Fruit fly (Drosophila melanogaster) whole organism, embryonic: Measurements from ENCODE around the gene CG14507.
A peak's percentile ranks its signal among the peaks of the same experiment; 100 is the strongest.

Source experiments
- Atf-2 ChIP-seq: fragments of 200-800 bp; sonication (Bioruptor generic); optimal IDR thresholded peaks from 2 replicates; lab custom pipeline; 2016; ENCODE audit warnings: missing biosample characterization, missing genetic modification characterization
- CG10959 ChIP-seq: fragments of 200-800 bp; sonication (Bioruptor generic); IDR thresholded peaks from 2 replicates; pipeline ENCODE4 v1.3.6; 2022; ENCODE audit warnings: missing biosample characterization, missing genetic modification characterization
- CG12071 ChIP-seq: fragments of 200-800 bp; sonication (Bioruptor generic); optimal IDR thresholded peaks from 3 replicates; lab custom pipeline; 2018; ENCODE audit warnings: missing biosample characterization, mild to moderate bottlenecking, missing genetic modification characterization
- CG1233 ChIP-seq: fragments of 200-800 bp; sonication (Bioruptor generic); optimal IDR thresholded peaks from 4 replicates; lab custom pipeline; 2018; ENCODE audit warnings: missing biosample characterization, mild to moderate bottlenecking, missing genetic modification characterization
- CG13894 ChIP-seq: fragments of 200-800 bp; sonication (Bioruptor generic); optimal IDR thresholded peaks from 3 replicates; lab custom pipeline; 2018; ENCODE audit warnings: missing biosample characterization, mild to moderate bottlenecking, missing genetic modification characterization, moderate library complexity
- CG15479 ChIP-seq: fragments of 200-800 bp; sonication (Bioruptor generic); optimal IDR thresholded peaks from 3 replicates; lab custom pipeline; 2019; ENCODE audit warnings: missing biosample characterization, mild to moderate bottlenecking, missing genetic modification characterization, moderate library complexity
- CG18476 ChIP-seq: fragments of 200-800 bp; sonication (Bioruptor generic); optimal IDR thresholded peaks from 2 replicates; lab custom pipeline; 2016; ENCODE audit warnings: missing biosample characterization, mild to moderate bottlenecking, missing genetic modification characterization
- CG18599 ChIP-seq: fragments of 200-800 bp; sonication (Bioruptor generic); optimal IDR thresholded peaks from 3 replicates; lab custom pipeline; 2017; ENCODE audit warnings: missing biosample characterization, missing genetic modification characterization, mild to moderate bottlenecking, moderate library complexity, missing genetic modification reagents
- CG2120 ChIP-seq: fragments of 200-800 bp; sonication (Bioruptor generic); optimal IDR thresholded peaks from 3 replicates; lab custom pipeline; 2016; ENCODE audit warnings: missing biosample characterization, missing genetic modification characterization
- CG2129 ChIP-seq: fragments of 200-800 bp; sonication (Bioruptor generic); IDR thresholded peaks from 2 replicates; pipeline ENCODE4 v1.3.6; 2022; ENCODE audit warnings: missing biosample characterization, missing genetic modification characterization; ENCODE audit not compliant: partially characterized antibody
- CG30403 ChIP-seq: fragments of 200-800 bp; sonication (Bioruptor generic); optimal IDR thresholded peaks from 3 replicates; lab custom pipeline; 2016; ENCODE audit warnings: missing biosample characterization, missing genetic modification characterization
- CG31365 ChIP-seq: fragments of 200-800 bp; sonication (Bioruptor generic); optimal IDR thresholded peaks from 2 replicates; lab custom pipeline; 2018; ENCODE audit warnings: missing biosample characterization, mild to moderate bottlenecking, missing genetic modification characterization
- CG3838 ChIP-seq: fragments of 200-800 bp; sonication (Bioruptor generic); optimal IDR thresholded peaks from 3 replicates; lab custom pipeline; 2016; ENCODE audit warnings: missing biosample characterization, missing genetic modification characterization
- CG3995 ChIP-seq: fragments of 200-800 bp; sonication (Bioruptor generic); optimal IDR thresholded peaks from 3 replicates; lab custom pipeline; 2016; ENCODE audit warnings: missing biosample characterization, missing genetic modification characterization
- CG42726 ChIP-seq: fragments of 200-800 bp; sonication (Bioruptor generic); IDR thresholded peaks from 2 replicates; pipeline ENCODE4 v1.3.6; 2022; ENCODE audit warnings: missing biosample characterization, missing genetic modification characterization; ENCODE audit not compliant: partially characterized antibody
- CG4360 ChIP-seq: fragments of 200-800 bp; sonication (Bioruptor generic); IDR thresholded peaks from 2 replicates; pipeline ENCODE4 v1.3.6; 2022; ENCODE audit warnings: missing biosample characterization, missing genetic modification characterization
- CG5953 ChIP-seq: fragments of 200-800 bp; sonication (Bioruptor generic); IDR thresholded peaks from 2 replicates; pipeline ENCODE4 v1.3.6; 2022; ENCODE audit warnings: missing biosample characterization, missing genetic modification characterization
- CG6689 ChIP-seq: fragments of 200-800 bp; sonication (Bioruptor generic); IDR thresholded peaks from 2 replicates; pipeline ENCODE4 v1.3.6; 2022; ENCODE audit warnings: missing biosample characterization, missing genetic modification characterization
- CG7987 ChIP-seq: fragments of 200-800 bp; sonication (Bioruptor generic); optimal IDR thresholded peaks from 2 replicates; lab custom pipeline; 2018; ENCODE audit warnings: missing biosample characterization, mild to moderate bottlenecking, missing genetic modification characterization, moderate library complexity
- CG8388 ChIP-seq: fragments of 200-800 bp; sonication (Bioruptor generic); optimal IDR thresholded peaks from 2 replicates; lab custom pipeline; 2019; ENCODE audit warnings: missing biosample characterization, mild to moderate bottlenecking, missing genetic modification characterization, moderate library complexity
- CG8765 ChIP-seq: fragments of 200-800 bp; sonication (Bioruptor generic); IDR thresholded peaks from 2 replicates; pipeline ENCODE4 v1.3.6; 2022; ENCODE audit warnings: missing biosample characterization, missing genetic modification characterization
- CG9437 ChIP-seq: fragments of 200-800 bp; sonication (Bioruptor generic); optimal IDR thresholded peaks from 2 replicates; lab custom pipeline; 2018; ENCODE audit warnings: missing biosample characterization, mild to moderate bottlenecking, missing genetic modification characterization
- Eip74EF ChIP-seq, 2 experiments: fragments of 200-800 bp in 1 of 2; fragments of >200 bp in 1 of 2; sonication (Bioruptor generic) in 1 of 2; optimal IDR thresholded peaks; 2 replicates each; lab custom pipeline; 2017 to 2019; ENCODE audit warnings: missing biosample characterization in 2 of 2, missing genetic modification characterization in 2 of 2, mild to moderate bottlenecking in 1 of 2, moderate library complexity in 1 of 2
- HLH3B ChIP-seq: fragments of 200-800 bp; sonication (Bioruptor generic); IDR thresholded peaks from 2 replicates; pipeline ENCODE4 v1.3.6; 2022; ENCODE audit warnings: missing biosample characterization, missing genetic modification characterization
- HLH4C ChIP-seq: fragments of 200-800 bp; sonication (Bioruptor generic); IDR thresholded peaks from 3 replicates; pipeline ENCODE4 v1.3.6; 2022; ENCODE audit warnings: missing biosample characterization, missing genetic modification characterization; ENCODE audit not compliant: partially characterized antibody
- HmgZ ChIP-seq: fragments of 200-800 bp; sonication (Bioruptor generic); optimal IDR thresholded peaks from 2 replicates; lab custom pipeline; 2018; ENCODE audit warnings: missing biosample characterization, mild to moderate bottlenecking, missing genetic modification characterization
- Hmx ChIP-seq: fragments of 200-800 bp; sonication (Bioruptor generic); optimal IDR thresholded peaks from 2 replicates; lab custom pipeline; 2016; ENCODE audit warnings: missing biosample characterization, missing genetic modification characterization
- Lhr ChIP-seq: fragments of 200-800 bp; sonication (Bioruptor generic); optimal IDR thresholded peaks from 3 replicates; lab custom pipeline; 2017; ENCODE audit warnings: mild to moderate bottlenecking, missing biosample characterization, missing genetic modification reagents, missing genetic modification characterization
- Nf-YC ChIP-seq: fragments of 200-800 bp; optimal IDR thresholded peaks from 3 replicates; lab custom pipeline; 2019; ENCODE audit warnings: missing biosample characterization, mild to moderate bottlenecking, missing genetic modification characterization, moderate library complexity
- cas ChIP-seq: fragments of 200-800 bp; sonication (Bioruptor generic); IDR thresholded peaks from 2 replicates; pipeline ENCODE4 v1.3.6; 2022; ENCODE audit warnings: missing biosample characterization, missing genetic modification characterization
- chif ChIP-seq, 2 experiments: fragments of 200-800 bp; sonication (Bioruptor generic); optimal IDR thresholded peaks; 3 replicates each; lab custom pipeline; 2016; ENCODE audit warnings: missing biosample characterization in 2 of 2, missing genetic modification characterization in 2 of 2
- dm ChIP-seq: fragments of 200-800 bp; sonication (Bioruptor generic); optimal IDR thresholded peaks from 3 replicates; lab custom pipeline; 2016; ENCODE audit warnings: missing biosample characterization, missing genetic modification characterization
- dysf ChIP-seq: fragments of 200-800 bp; sonication (Bioruptor generic); IDR thresholded peaks from 3 replicates; pipeline ENCODE4 v1.3.6; 2022; ENCODE audit warnings: missing biosample characterization, missing genetic modification characterization
- gcm2 ChIP-seq: fragments of 200-800 bp; sonication (Bioruptor generic); optimal IDR thresholded peaks from 2 replicates; lab custom pipeline; 2016; ENCODE audit warnings: missing biosample characterization, missing genetic modification characterization
- ham ChIP-seq: fragments of 200-800 bp; sonication (Bioruptor generic); IDR thresholded peaks from 2 replicates; pipeline ENCODE4 v1.3.6; 2022; ENCODE audit warnings: missing biosample characterization, missing genetic modification characterization
- insv ChIP-seq, 2 experiments: fragments of 200-800 bp; sonication (Bioruptor generic); optimal IDR thresholded peaks; 3 replicates each; lab custom pipeline; 2016 to 2018; ENCODE audit warnings: missing biosample characterization in 2 of 2, missing genetic modification characterization in 2 of 2
- jumu ChIP-seq: fragments of 200-800 bp; sonication (Bioruptor generic); optimal IDR thresholded peaks from 3 replicates; lab custom pipeline; 2016; ENCODE audit warnings: missing biosample characterization, missing genetic modification characterization
- ken ChIP-seq: fragments of 200-800 bp; sonication (Bioruptor generic); IDR thresholded peaks from 3 replicates; pipeline ENCODE4 v1.3.6; 2022; ENCODE audit warnings: missing biosample characterization, missing genetic modification characterization
- lbe ChIP-seq: fragments of 200-800 bp; sonication (Bioruptor generic); optimal IDR thresholded peaks from 2 replicates; lab custom pipeline; 2016; ENCODE audit warnings: missing biosample characterization, mild to moderate bottlenecking, missing genetic modification characterization
- psq ChIP-seq: fragments of 200-800 bp; sonication (Bioruptor generic); optimal IDR thresholded peaks from 2 replicates; lab custom pipeline; 2017; ENCODE audit warnings: missing biosample characterization, missing genetic modification characterization
- rib ChIP-seq: fragments of 200-800 bp; sonication (Bioruptor generic); IDR thresholded peaks from 2 replicates; pipeline ENCODE4 v1.3.6; 2022; ENCODE audit warnings: missing biosample characterization, missing genetic modification characterization
- schlank ChIP-seq: fragments of 200-800 bp; sonication (Bioruptor generic); optimal IDR thresholded peaks from 2 replicates; lab custom pipeline; 2018; ENCODE audit warnings: missing biosample characterization, mild to moderate bottlenecking, missing genetic modification characterization
- sima ChIP-seq: fragments of 200-800 bp; sonication (Bioruptor generic); optimal IDR thresholded peaks from 2 replicates; lab custom pipeline; 2016; ENCODE audit warnings: missing biosample characterization, missing genetic modification characterization
- slp2 ChIP-seq: fragments of 200-800 bp; sonication (Bioruptor generic); optimal IDR thresholded peaks from 2 replicates; lab custom pipeline; 2016; ENCODE audit warnings: missing biosample characterization, missing genetic modification characterization
- tap ChIP-seq: fragments of 200-800 bp; optimal IDR thresholded peaks from 3 replicates; lab custom pipeline; 2019; ENCODE audit warnings: missing biosample characterization, mild to moderate bottlenecking, missing genetic modification characterization, moderate library complexity
- tio ChIP-seq: fragments of 200-800 bp; sonication (Bioruptor generic); optimal IDR thresholded peaks from 2 replicates; lab custom pipeline; 2017; ENCODE audit warnings: missing biosample characterization, missing genetic modification characterization, inconsistent platforms
- usp ChIP-seq: fragments of >200 bp; optimal IDR thresholded peaks from 2 replicates; lab custom pipeline; 2017; ENCODE audit warnings: missing biosample characterization, missing genetic modification characterization
- vvl ChIP-seq: fragments of 200-800 bp; sonication (Bioruptor generic); IDR thresholded peaks from 2 replicates; pipeline ENCODE4 v1.3.6; 2022; ENCODE audit warnings: missing biosample characterization, missing genetic modification characterization
- zen ChIP-seq: fragments of 200-800 bp; sonication (Bioruptor generic); optimal IDR thresholded peaks from 3 replicates; lab custom pipeline; 2018; ENCODE audit warnings: missing biosample characterization, mild to moderate bottlenecking, missing genetic modification characterization, moderate library complexity

CG14507 gene

dm6 chr3R:29204612-29205480 is 22.7 kb downstream of the CG14507 start (continued):
- TF ChIP-seq lbe = no peak
- TF ChIP-seq slp2 = peak; percentile 55
- peak; percentile 58 for TF ChIP-seq CG9437 (GFP tag; lab: Kevin White, UChicago)
- TF ChIP-seq gcm2 (GFP tag; lab: Kevin White, UChicago) = peak; percentile 33
- TF ChIP-seq CG2129 (GFP tag; lab: Robert Waterston, UW) = no peak
- peak; percentile 99 for TF ChIP-seq CG4360 (GFP tag; lab: Robert Waterston, UW)
- no peak for TF ChIP-seq ham (GFP tag; lab: Robert Waterston, UW)
- TF ChIP-seq chif (GFP tag; optimal IDR thresholded peaks at IDR 0.05; lab: Kevin White, UChicago) = peak; percentile 52 to 76
- TF ChIP-seq insv (GFP tag; optimal IDR thresholded peaks at IDR 0.05; lab: Kevin White, UChicago) = no peak
- peak; percentile 41 for TF ChIP-seq tio (GFP tag; lab: Kevin White, UChicago)
- peak; percentile 88 for TF ChIP-seq HLH3B (GFP tag; lab: Robert Waterston, UW)
- peak; percentile 71 for TF ChIP-seq CG18599 (GFP tag; lab: Kevin White, UChicago)
- peak; percentile 68 for TF ChIP-seq CG1233 (GFP tag; lab: Kevin White, UChicago)
- peak; percentile 52; the same call in 1 of the 2 replicates for TF ChIP-seq CG5953
- TF ChIP-seq CG13894 = no peak
- no peak for TF ChIP-seq CG7987 (GFP tag; lab: Kevin White, UChicago)
- TF ChIP-seq CG31365 (tag; lab: Kevin White, UChicago) = peak; percentile 41
- TF ChIP-seq psq (GFP tag; lab: Kevin White, UChicago) = peak; percentile 18
- peak; percentile 72 for TF ChIP-seq CG30403 (GFP tag; lab: Kevin White, UChicago)
- peak; percentile 56 for TF ChIP-seq Lhr (GFP tag; lab: Kevin White, UChicago)
- peak in 1 of 2 experiments; percentile 78 for TF ChIP-seq Eip74EF (GFP tag; optimal IDR thresholded peaks at IDR 0.05; lab: Kevin White, UChicago)
- no peak for TF ChIP-seq Hmx (GFP tag; lab: Kevin White, UChicago)
- TF ChIP-seq Nf-YC (tag; lab: Kevin White, UChicago) = peak; percentile 39
- TF ChIP-seq ken (GFP tag; lab: Robert Waterston, UW) = peak; percentile 80
- peak; percentile 42 for TF ChIP-seq dm (GFP tag; lab: Kevin White, UChicago)
- peak; percentile 76 for TF ChIP-seq CG12071
- no peak for TF ChIP-seq usp
- TF ChIP-seq jumu (GFP tag; lab: Kevin White, UChicago) = peak; percentile 74
- peak; percentile 60 for TF ChIP-seq zen
- no peak for TF ChIP-seq sima
- TF ChIP-seq schlank (tag; lab: Kevin White, UChicago) = no peak
- TF ChIP-seq HmgZ (tag; lab: Kevin White, UChicago) = peak; percentile 48
- peak; percentile 61 for TF ChIP-seq Atf-2
- TF ChIP-seq CG10959 (GFP tag; lab: Robert Waterston, UW) = peak; percentile 66
- TF ChIP-seq vvl = peak; percentile 88
- TF ChIP-seq dysf (GFP tag; lab: Robert Waterston, UW) = peak; percentile 80
- TF ChIP-seq rib = no peak
- TF ChIP-seq cas = no peak
- TF ChIP-seq CG8765 (GFP tag; lab: Robert Waterston, UW) = no peak; the same call in 1 of the 2 replicates
- TF ChIP-seq CG3995 (GFP tag; lab: Kevin White, UChicago) = no peak
- TF ChIP-seq CG18476 = peak; percentile 60
- no peak for TF ChIP-seq CG42726 (GFP tag; lab: Robert Waterston, UW)
- no peak for TF ChIP-seq HLH4C (GFP tag; lab: Robert Waterston, UW)
- peak; percentile 15 for TF ChIP-seq CG2120
- TF ChIP-seq CG15479 = no peak
- TF ChIP-seq CG3838 = no peak
- peak; percentile 87 for TF ChIP-seq CG6689 (GFP tag; lab: Robert Waterston, UW)
- peak; percentile 74 for TF ChIP-seq tap (tag; lab: Kevin White, UChicago)
- TF ChIP-seq CG8388 (GFP tag; lab: Kevin White, UChicago) = peak; percentile 79
